Worm (Caenorhabditis elegans) whole organism, L2 larva: Measurements from ENCODE around the gene C25D7.5.

Experiments used
- C34F6.9 ChIP-seq: fragments of 150-350 bp; optimal IDR thresholded peaks from 2 replicates; lab custom pipeline; 2014; ENCODE audit warnings: missing biosample characterization, missing genetic modification characterization
- F13H6.1 ChIP-seq: sonication (generic microtip); optimal IDR thresholded peaks from 2 replicates; lab custom pipeline; 2016; ENCODE audit warnings: missing genetic modification characterization, missing compliant biosample characterization
- R02D3.7 ChIP-seq: fragments of 150-350 bp; optimal IDR thresholded peaks from 2 replicates; lab custom pipeline; 2014; ENCODE audit warnings: missing biosample characterization, missing genetic modification characterization
- alr-1 ChIP-seq: fragments of 150-350 bp; optimal IDR thresholded peaks from 2 replicates; lab custom pipeline; 2014; ENCODE audit warnings: missing biosample characterization, missing genetic modification characterization
- aly-2 ChIP-seq: fragments of 150-350 bp; optimal IDR thresholded peaks from 2 replicates; lab custom pipeline; 2014; ENCODE audit warnings: missing biosample characterization, missing genetic modification characterization
- ama-1 ChIP-seq: fragments of 150-350 bp; optimal IDR thresholded peaks from 2 replicates; lab custom pipeline; 2018; ENCODE audit warnings: inconsistent platforms
- blmp-1 ChIP-seq: sonication (generic microtip); optimal IDR thresholded peaks from 2 replicates; lab custom pipeline; 2017; ENCODE audit warnings: missing genetic modification characterization, mild to moderate bottlenecking, missing compliant biosample characterization, antibody characterized with exemption, moderate library complexity; ENCODE audit not compliant: insufficient read depth
- ceh-16 ChIP-seq: fragments of 150-350 bp; optimal IDR thresholded peaks from 2 replicates; lab custom pipeline; 2014; ENCODE audit warnings: missing biosample characterization, missing genetic modification characterization
- crh-2 ChIP-seq: sonication (generic microtip); optimal IDR thresholded peaks from 2 replicates; lab custom pipeline; 2017; ENCODE audit warnings: missing biosample characterization, missing genetic modification characterization
- dmd-4 ChIP-seq: sonication (generic microtip); optimal IDR thresholded peaks from 2 replicates; lab custom pipeline; 2017; ENCODE audit warnings: missing biosample characterization, missing genetic modification characterization
- elt-3 ChIP-seq: sonication (generic microtip); optimal IDR thresholded peaks from 2 replicates; lab custom pipeline; 2017; ENCODE audit warnings: missing biosample characterization, missing genetic modification characterization
- fos-1 ChIP-seq: fragments of 150-350 bp; optimal IDR thresholded peaks from 2 replicates; lab custom pipeline; 2014; ENCODE audit warnings: missing biosample characterization, missing genetic modification characterization
- gmeb-1 ChIP-seq: fragments of 150-350 bp; optimal IDR thresholded peaks from 2 replicates; lab custom pipeline; 2014; ENCODE audit warnings: missing biosample characterization, missing genetic modification characterization
- lin-13 ChIP-seq: fragments of 150-350 bp; optimal IDR thresholded peaks from 2 replicates; lab custom pipeline; 2014; ENCODE audit warnings: missing biosample characterization, missing genetic modification reagents, missing genetic modification characterization
- lsy-2 ChIP-seq, 2 experiments: fragments of 150-350 bp in 1 of 2; sonication (generic microtip) in 1 of 2; optimal IDR thresholded peaks; 2 replicates each; lab custom pipeline; 2014 to 2017; ENCODE audit warnings: missing biosample characterization in 2 of 2, missing genetic modification characterization in 2 of 2
- mab-5 ChIP-seq: fragments of 150-350 bp; optimal IDR thresholded peaks from 2 replicates; lab custom pipeline; 2014; ENCODE audit warnings: missing biosample characterization, missing genetic modification characterization
- mbf-1 ChIP-seq: sonication (generic microtip); optimal IDR thresholded peaks from 2 replicates; lab custom pipeline; 2017; ENCODE audit warnings: missing biosample characterization, missing genetic modification characterization
- nhr-10 ChIP-seq: sonication (generic microtip); optimal IDR thresholded peaks from 2 replicates; lab custom pipeline; 2017; ENCODE audit warnings: missing biosample characterization, missing genetic modification characterization
- nhr-129 ChIP-seq: fragments of 150-350 bp; optimal IDR thresholded peaks from 2 replicates; lab custom pipeline; 2014; ENCODE audit warnings: missing biosample characterization, missing genetic modification characterization
- nhr-237 ChIP-seq: fragments of 150-350 bp; optimal IDR thresholded peaks from 2 replicates; lab custom pipeline; 2014; ENCODE audit warnings: missing biosample characterization, missing genetic modification characterization
- nhr-77 ChIP-seq: fragments of 150-350 bp; optimal IDR thresholded peaks from 2 replicates; lab custom pipeline; 2014; ENCODE audit warnings: missing biosample characterization, missing genetic modification characterization
- skn-1 ChIP-seq: sonication (generic microtip); optimal IDR thresholded peaks from 2 replicates; lab custom pipeline; 2017; ENCODE audit warnings: missing biosample characterization, missing genetic modification characterization
- sma-3 ChIP-seq: sonication (generic microtip); optimal IDR thresholded peaks from 2 replicates; lab custom pipeline; 2016; ENCODE audit warnings: missing genetic modification reagents, missing genetic modification characterization, missing compliant biosample characterization
- sma-9 ChIP-seq, 2 experiments: fragments of 150-350 bp in 1 of 2; sonication (generic microtip) in 1 of 2; optimal IDR thresholded peaks; 2 replicates each; lab custom pipeline; 2014 to 2016; ENCODE audit warnings: missing genetic modification characterization in 2 of 2, mild to moderate bottlenecking in 1 of 2, missing biosample characterization in 1 of 2, missing compliant biosample characterization in 1 of 2, missing genetic modification reagents in 1 of 2, moderate library complexity in 1 of 2
- snpc-4 ChIP-seq: fragments of 150-350 bp; optimal IDR thresholded peaks from 2 replicates; lab custom pipeline; 2014; ENCODE audit warnings: missing biosample characterization, missing genetic modification characterization
- unc-39 ChIP-seq: fragments of 150-350 bp; optimal IDR thresholded peaks from 2 replicates; lab custom pipeline; 2014; ENCODE audit warnings: missing biosample characterization, missing genetic modification characterization
- unc-55 ChIP-seq: fragments of 150-350 bp; sonication (generic microtip); optimal IDR thresholded peaks from 3 replicates; lab custom pipeline; 2014; ENCODE audit warnings: missing biosample characterization, missing genetic modification reagents, missing genetic modification characterization
- unc-62 ChIP-seq: fragments of 150-350 bp; optimal IDR thresholded peaks from 2 replicates; lab custom pipeline; 2014; ENCODE audit warnings: missing biosample characterization, missing genetic modification reagents, missing genetic modification characterization
- zag-1 ChIP-seq: fragments of 150-350 bp; optimal IDR thresholded peaks from 2 replicates; lab custom pipeline; 2014; ENCODE audit warnings: missing biosample characterization, missing genetic modification characterization
- ztf-1 ChIP-seq: fragments of 200-800 bp; sonication (Bioruptor generic); conservative IDR thresholded peaks from 2 replicates; pipeline ENCODE4 v1.3.6; 2022; ENCODE audit warnings: missing genetic modification characterization, missing compliant biosample characterization
- ztf-11 ChIP-seq: sonication (generic microtip); optimal IDR thresholded peaks from 2 replicates; lab custom pipeline; 2017; ENCODE audit warnings: missing biosample characterization, missing genetic modification characterization
- ztf-4 ChIP-seq: fragments of 150-350 bp; optimal IDR thresholded peaks from 2 replicates; lab custom pipeline; 2014; ENCODE audit warnings: missing biosample characterization, missing genetic modification characterization

The C25D7.5 gene

ce11 chrV:15059534-15059933 is 7.1 kb downstream of the C25D7.5 start, which contains the start of the genes mcm-3 and C25D7.15:
mcm-3 (minus strand) TSS chrV:15059599.
C25D7.15 (plus strand) TSS chrV:15059808.
- TF ChIP-seq dmd-4 (no peak), gmeb-1 (tag; lab: Kevin White, UChicago) (peak; percentile 75), nhr-129 (tag; lab: Kevin White, UChicago) (peak; percentile 36), C34F6.9 (peak; percentile 39), ztf-4 (tag; lab: Kevin White, UChicago) (no peak)
- TF ChIP-seq, all 48 proteins: peak for 3

- TF ChIP-seq nhr-237 (tag; lab: Kevin White, UChicago) (no peak), lsy-2 (tag; optimal IDR thresholded peaks at IDR 0.05; lab: Kevin White, UChicago) (no peak), ama-1 (lab: Kevin White, UChicago) (no peak), nhr-77 (tag; lab: Kevin White, UChicago) (no peak), elt-3 (no peak), dmd-4 (no peak)
Observed at ce11 chrV:15060595-15060994, 8.1 kb downstream of the C25D7.5 start.

ce11 chrV:15063987-15064386 is 11.5 kb downstream of the C25D7.5 start, which contains the start of gene rap-2:
rap-2 (minus strand) TSS chrV:15064087.
- no peak for TF ChIP-seq skn-1
- TF ChIP-seq mab-5 (tag; lab: Kevin White, UChicago) = no peak
- no peak for TF ChIP-seq lin-13
- no peak for TF ChIP-seq aly-2
- no peak for TF ChIP-seq zag-1 (tag; lab: Kevin White, UChicago)
- no peak for TF ChIP-seq mbf-1
- TF ChIP-seq nhr-129 (tag; lab: Kevin White, UChicago) = no peak
- no peak for TF ChIP-seq ceh-16 (tag; lab: Kevin White, UChicago)
- TF ChIP-seq gmeb-1 (tag; lab: Kevin White, UChicago) = no peak

ce11 chrV:15065068-15065744 is 12.8 kb downstream of the C25D7.5 start, which contains the start of gene C25D7.9:
C25D7.9 (plus strand) TSS chrV:15065135.
- peak; percentile 23 for TF ChIP-seq nhr-129 (tag; lab: Kevin White, UChicago)
- peak in 1 of 2 experiments; percentile 13 for TF ChIP-seq lsy-2 (tag; optimal IDR thresholded peaks at IDR 0.05; lab: Kevin White, UChicago)
- no peak for TF ChIP-seq sma-9 (GFP tag; optimal IDR thresholded peaks at IDR 0.05; lab: Kevin White, UChicago)
- TF ChIP-seq sma-9 (tag; optimal IDR thresholded peaks at IDR 0.05; lab: Kevin White, UChicago) = no peak
- peak; percentile 10 for TF ChIP-seq gmeb-1 (tag; lab: Kevin White, UChicago)
- no peak for TF ChIP-seq sma-3
- TF ChIP-seq lin-13 = peak; percentile 36
- peak; percentile 29 for TF ChIP-seq C34F6.9
- peak; percentile 59 for TF ChIP-seq unc-55 (GFP tag; lab: Kevin White, UChicago)
- TF ChIP-seq zag-1 (tag; lab: Kevin White, UChicago) = peak; percentile 51
- TF ChIP-seq F13H6.1 (tag; lab: Kevin White, UChicago) = peak; percentile 9

ce11 chrV:15065837-15066348 is 13.4 kb downstream of the C25D7.5 start, which contains the start of gene otub-1:
otub-1 (plus strand) TSS chrV:15066298.
- TF ChIP-seq sma-3 (no peak), ama-1 (lab: Kevin White, UChicago) (no peak), snpc-4 (no peak), mbf-1 (no peak), nhr-77 (tag; lab: Kevin White, UChicago) (no peak), elt-3 (no peak), nhr-10 (no peak), unc-62 (GFP tag; lab: Kevin White, UChicago) (no peak), skn-1 (no peak), blmp-1 (tag; lab: Kevin White, UChicago) (no peak), ceh-16 (tag; lab: Kevin White, UChicago) (no peak), R02D3.7 (tag; lab: Kevin White, UChicago) (no peak), fos-1 (tag; lab: Kevin White, UChicago) (no peak), ztf-11 (tag; lab: Kevin White, UChicago) (no peak), unc-39 (tag; lab: Kevin White, UChicago) (no peak), crh-2 (tag; lab: Kevin White, UChicago) (no peak)
- TF ChIP-seq, all 48 proteins: peak for 0

ce11 chrV:15067165-15067564 is 14.7 kb downstream of the C25D7.5 start, which contains the start of gene C25D7.10:
C25D7.10 (plus strand) TSS chrV:15067465.
- no peak for TF ChIP-seq fos-1 (tag; lab: Kevin White, UChicago)
- TF ChIP-seq ama-1 (lab: Kevin White, UChicago) = no peak
- TF ChIP-seq lsy-2 (tag; optimal IDR thresholded peaks at IDR 0.05; lab: Kevin White, UChicago) = no peak
- no peak for TF ChIP-seq unc-62 (GFP tag; lab: Kevin White, UChicago)
- TF ChIP-seq ztf-1 = no peak
- TF ChIP-seq alr-1 (tag; lab: Kevin White, UChicago) = no peak
- TF ChIP-seq, all 48 proteins: peak for 0
